Fruit fly (Drosophila melanogaster) whole organism, embryonic: ENCODE results near the gene Alp10.

Source experiments
- Atf6 ChIP-seq: fragments of 200-800 bp; sonication (Bioruptor generic); IDR thresholded peaks from 2 replicates; pipeline ENCODE4 v1.3.6; 2022; ENCODE audit warnings: missing biosample characterization, missing genetic modification characterization
- B-H2 ChIP-seq: fragments of 200-800 bp; sonication (Bioruptor generic); optimal IDR thresholded peaks from 2 replicates; lab custom pipeline; 2018; ENCODE audit warnings: missing biosample characterization, mild to moderate bottlenecking, missing genetic modification characterization
- CG10543 ChIP-seq: fragments of 200-800 bp; sonication (Bioruptor generic); optimal IDR thresholded peaks from 3 replicates; lab custom pipeline; 2017; ENCODE audit warnings: missing biosample characterization, mild to moderate bottlenecking, missing genetic modification characterization, moderate library complexity
- CG12769 ChIP-seq: fragments of 200-800 bp; sonication (Bioruptor generic); optimal IDR thresholded peaks from 2 replicates; lab custom pipeline; 2019; ENCODE audit warnings: missing biosample characterization, mild to moderate bottlenecking, missing genetic modification characterization, moderate library complexity
- CG13894 ChIP-seq: fragments of 200-800 bp; sonication (Bioruptor generic); optimal IDR thresholded peaks from 3 replicates; lab custom pipeline; 2018; ENCODE audit warnings: missing biosample characterization, mild to moderate bottlenecking, missing genetic modification characterization, moderate library complexity
- CG18476 ChIP-seq: fragments of 200-800 bp; sonication (Bioruptor generic); optimal IDR thresholded peaks from 2 replicates; lab custom pipeline; 2016; ENCODE audit warnings: missing biosample characterization, mild to moderate bottlenecking, missing genetic modification characterization
- CG2889 ChIP-seq: fragments of 200-800 bp; sonication (Bioruptor generic); IDR thresholded peaks from 3 replicates; pipeline ENCODE4 v1.3.6; 2022; ENCODE audit warnings: missing biosample characterization, missing genetic modification characterization
- CG3847 ChIP-seq: fragments of 200-800 bp; sonication (Bioruptor generic); IDR thresholded peaks from 2 replicates; pipeline ENCODE4 v1.3.6; 2022; ENCODE audit warnings: missing biosample characterization, missing genetic modification characterization
- CG4820 ChIP-seq: fragments of 200-800 bp; sonication (Bioruptor generic); optimal IDR thresholded peaks from 3 replicates; lab custom pipeline; 2016; ENCODE audit warnings: missing biosample characterization, missing genetic modification characterization
- CG6175 ChIP-seq: fragments of 200-800 bp; sonication (Bioruptor generic); IDR thresholded peaks from 3 replicates; pipeline ENCODE4 v1.3.6; 2022; ENCODE audit warnings: missing biosample characterization, missing genetic modification characterization
- CG6654 ChIP-seq: fragments of 200-800 bp; sonication (Bioruptor generic); optimal IDR thresholded peaks from 2 replicates; lab custom pipeline; 2017; ENCODE audit warnings: missing biosample characterization, mild to moderate bottlenecking, missing genetic modification characterization
- CG6854 ChIP-seq: fragments of 200-800 bp; sonication (Bioruptor generic); optimal IDR thresholded peaks from 3 replicates; lab custom pipeline; 2017; ENCODE audit warnings: missing biosample characterization, mild to moderate bottlenecking, missing genetic modification characterization
- CG8290 ChIP-seq, 3 experiments: fragments of 200-800 bp; sonication (Bioruptor generic); optimal IDR thresholded peaks; 2 replicates each; lab custom pipeline; 2016 to 2019; ENCODE audit warnings: missing biosample characterization in 3 of 3, missing genetic modification characterization in 3 of 3, mild to moderate bottlenecking in 2 of 3, moderate library complexity in 1 of 3
- CG8388 ChIP-seq: fragments of 200-800 bp; sonication (Bioruptor generic); optimal IDR thresholded peaks from 2 replicates; lab custom pipeline; 2019; ENCODE audit warnings: missing biosample characterization, mild to moderate bottlenecking, missing genetic modification characterization, moderate library complexity
- CG9797 ChIP-seq: fragments of 200-800 bp; sonication (Bioruptor generic); optimal IDR thresholded peaks from 3 replicates; lab custom pipeline; 2018; ENCODE audit warnings: missing biosample characterization, mild to moderate bottlenecking, missing genetic modification characterization
- CG9932 ChIP-seq: fragments of 200-800 bp; sonication (Bioruptor generic); IDR thresholded peaks from 2 replicates; pipeline ENCODE4 v1.3.6; 2022; ENCODE audit warnings: missing biosample characterization, missing genetic modification characterization
- Dad ChIP-seq: fragments of 200-800 bp; sonication (Bioruptor generic); optimal IDR thresholded peaks from 3 replicates; lab custom pipeline; 2016; ENCODE audit warnings: missing biosample characterization, missing genetic modification characterization
- Deaf1 ChIP-seq: fragments of 200-800 bp; optimal IDR thresholded peaks from 3 replicates; lab custom pipeline; 2019; ENCODE audit warnings: missing biosample characterization, mild to moderate bottlenecking, missing genetic modification characterization, moderate library complexity
- Dfd ChIP-seq, 2 experiments: fragments of >200 bp; optimal IDR thresholded peaks; 2 replicates each; lab custom pipeline; 2017; ENCODE audit warnings: missing biosample characterization in 2 of 2, missing genetic modification characterization in 2 of 2
- Drgx ChIP-seq: fragments of 200-800 bp; sonication (Bioruptor generic); IDR thresholded peaks from 2 replicates; pipeline ENCODE4 v1.3.6; 2022; ENCODE audit warnings: missing biosample characterization, missing genetic modification characterization
- Eip74EF ChIP-seq, 2 experiments: fragments of 200-800 bp in 1 of 2; fragments of >200 bp in 1 of 2; sonication (Bioruptor generic) in 1 of 2; optimal IDR thresholded peaks; 2 replicates each; lab custom pipeline; 2017 to 2019; ENCODE audit warnings: missing biosample characterization in 2 of 2, missing genetic modification characterization in 2 of 2, mild to moderate bottlenecking in 1 of 2, moderate library complexity in 1 of 2
- Fer2 ChIP-seq: fragments of 200-800 bp; sonication (Bioruptor generic); optimal IDR thresholded peaks from 2 replicates; lab custom pipeline; 2018; ENCODE audit warnings: missing biosample characterization, mild to moderate bottlenecking, missing genetic modification characterization, moderate library complexity
- Hr78 ChIP-seq, 2 experiments: fragments of 200-800 bp in 1 of 2; fragments of >200 bp in 1 of 2; sonication (Bioruptor generic) in 1 of 2; optimal IDR thresholded peaks; 2 replicates each; lab custom pipeline; 2017 to 2019; ENCODE audit warnings: missing biosample characterization in 2 of 2, missing genetic modification characterization in 2 of 2, mild to moderate bottlenecking in 1 of 2, moderate library complexity in 1 of 2
- MESR4 ChIP-seq: fragments of 200-800 bp; sonication (Bioruptor generic); optimal IDR thresholded peaks from 2 replicates; lab custom pipeline; 2018; ENCODE audit warnings: missing biosample characterization, mild to moderate bottlenecking, missing genetic modification characterization, moderate library complexity
- Mad ChIP-seq: fragments of 200-800 bp; sonication (Bioruptor generic); optimal IDR thresholded peaks from 2 replicates; lab custom pipeline; 2016; ENCODE audit warnings: missing biosample characterization, missing genetic modification characterization
- Med ChIP-seq: fragments of 200-800 bp; sonication (Bioruptor generic); peaks from one replicate; lab custom pipeline; 2016; ENCODE audit warnings: missing biosample characterization, missing genetic modification characterization, mild to moderate bottlenecking, inconsistent platforms, moderate library complexity
- Pdp1 ChIP-seq, 2 experiments: fragments of 200-800 bp; sonication (Bioruptor generic); optimal IDR thresholded peaks; 3 replicates each; lab custom pipeline; 2016; ENCODE audit warnings: missing biosample characterization in 2 of 2, missing genetic modification characterization in 2 of 2, mild to moderate bottlenecking in 1 of 2, moderate library complexity in 1 of 2
- chinmo ChIP-seq: fragments of 200-800 bp; sonication (Bioruptor generic); IDR thresholded peaks from 4 replicates; pipeline ENCODE4 v1.3.6; 2022; ENCODE audit warnings: missing biosample characterization, missing genetic modification characterization; ENCODE audit not compliant: partially characterized antibody
- dpn ChIP-seq, 2 experiments: fragments of 200-800 bp; sonication (Bioruptor generic); optimal IDR thresholded peaks; 3 replicates each; lab custom pipeline; 2016; ENCODE audit warnings: missing biosample characterization in 2 of 2, missing genetic modification characterization in 2 of 2
- gro ChIP-seq: fragments of 200-800 bp; sonication (Bioruptor generic); optimal IDR thresholded peaks from 2 replicates; lab custom pipeline; 2016; ENCODE audit warnings: missing biosample characterization, missing genetic modification characterization
- gsb ChIP-seq: fragments of 200-800 bp; sonication (Bioruptor generic); IDR thresholded peaks from 2 replicates; pipeline ENCODE4 v1.3.6; 2022; ENCODE audit warnings: missing biosample characterization, missing genetic modification characterization
- lola ChIP-seq, 3 experiments: fragments of >200 bp in 2 of 3; fragments of 200-800 bp in 1 of 3; sonication (Bioruptor generic) in 1 of 3; optimal IDR thresholded peaks; 2 replicates each; lab custom pipeline; 2017 to 2019; ENCODE audit warnings: missing biosample characterization in 3 of 3, missing genetic modification characterization in 3 of 3, mild to moderate bottlenecking in 1 of 3, moderate library complexity in 1 of 3
- mirr ChIP-seq: fragments of 200-800 bp; sonication (Bioruptor generic); optimal IDR thresholded peaks from 3 replicates; lab custom pipeline; 2018; ENCODE audit warnings: missing biosample characterization, mild to moderate bottlenecking, missing genetic modification characterization
- mld ChIP-seq: fragments of 200-800 bp; sonication (Bioruptor generic); IDR thresholded peaks from 3 replicates; pipeline ENCODE4 v1.3.6; 2022; ENCODE audit warnings: missing biosample characterization, missing genetic modification characterization; ENCODE audit not compliant: partially characterized antibody
- org-1 ChIP-seq: fragments of 200-800 bp; sonication (Bioruptor generic); optimal IDR thresholded peaks from 2 replicates; lab custom pipeline; 2017; ENCODE audit warnings: missing biosample characterization, missing genetic modification characterization
- row ChIP-seq: fragments of 200-800 bp; sonication (Bioruptor generic); IDR thresholded peaks from 3 replicates; pipeline ENCODE4 v1.3.6; 2022; ENCODE audit warnings: missing biosample characterization, missing genetic modification characterization
- scrt ChIP-seq: fragments of 200-800 bp; sonication (Bioruptor generic); optimal IDR thresholded peaks from 2 replicates; lab custom pipeline; 2018; ENCODE audit warnings: missing biosample characterization, mild to moderate bottlenecking, missing genetic modification characterization, moderate library complexity
- sd ChIP-seq: fragments of 200-800 bp; sonication (Bioruptor generic); optimal IDR thresholded peaks from 3 replicates; lab custom pipeline; 2018; ENCODE audit warnings: missing biosample characterization, mild to moderate bottlenecking, missing genetic modification characterization, moderate library complexity
- sens ChIP-seq: fragments of 200-800 bp; sonication (Bioruptor generic); peaks from one replicate; lab custom pipeline; 2016; ENCODE audit warnings: missing biosample characterization, missing genetic modification characterization
- slbo ChIP-seq: fragments of 200-800 bp; sonication (Bioruptor generic); IDR thresholded peaks from 2 replicates; pipeline ENCODE4 v1.3.6; 2022; ENCODE audit warnings: missing biosample characterization, missing genetic modification characterization
- tap ChIP-seq: fragments of 200-800 bp; optimal IDR thresholded peaks from 3 replicates; lab custom pipeline; 2019; ENCODE audit warnings: missing biosample characterization, mild to moderate bottlenecking, missing genetic modification characterization, moderate library complexity

The Alp10 gene

dm6 chr3L:5575524-5575923, 19.5 kb downstream of the Alp10 start:
- TF ChIP-seq CG18476 (GFP tag; lab: Kevin White, UChicago) (no peak), CG8388 (peak; percentile 62), MESR4 (GFP tag; lab: Kevin White, UChicago) (no peak), mirr (GFP tag; lab: Kevin White, UChicago) (no peak), Med (GFP tag; lab: Kevin White, UChicago) (peak; percentile 43), lola (GFP tag; optimal IDR thresholded peaks at IDR 0.05; lab: Kevin White, UChicago) (no peak), org-1 (GFP tag; lab: Kevin White, UChicago) (no peak)

DNA sequence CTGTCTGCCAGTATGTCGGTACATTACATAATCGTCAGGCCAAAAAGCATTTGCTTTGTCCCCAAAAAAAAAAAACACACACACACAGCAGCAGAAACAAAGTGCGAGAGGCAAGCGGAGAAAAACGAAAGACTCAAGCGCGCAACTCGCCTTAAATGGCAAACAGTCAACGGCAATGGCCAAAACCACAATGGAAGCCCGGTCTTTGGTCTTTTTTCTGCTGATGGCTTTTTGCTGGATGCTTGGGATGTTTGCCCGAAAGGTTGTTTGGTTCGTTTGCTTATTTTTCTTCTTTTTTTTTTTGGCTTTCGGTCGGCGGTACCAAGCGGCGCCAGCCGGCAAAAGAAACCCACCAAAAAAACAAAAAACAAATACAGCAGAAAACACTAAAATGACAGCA, 24.0 kb downstream of the Alp10 start:
- TF ChIP-seq CG4820 (GFP tag; lab: Kevin White, UChicago): no peak
- peak; percentile 31; the same call in 1 of the 2 replicates for TF ChIP-seq Drgx (GFP tag; lab: Robert Waterston, UW)
- TF ChIP-seq CG2889: 0 out of 3 replicates have a peak, but pooled peaks have one; percentile 17
- TF ChIP-seq CG9932 (GFP tag; lab: Robert Waterston, UW): 0 out of 2 replicates have a peak, but pooled peaks have one; percentile 10
- 0 out of 4 replicates have a peak, but pooled peaks have one; percentile 39 for TF ChIP-seq chinmo
- TF ChIP-seq Mad (GFP tag; lab: Kevin White, UChicago): no peak
- TF ChIP-seq Dfd (GFP tag; optimal IDR thresholded peaks at IDR 0.05; lab: Kevin White, UChicago): no peak
- no peak for TF ChIP-seq CG9797 (GFP tag; lab: Kevin White, UChicago)
- TF ChIP-seq Pdp1 (GFP tag; optimal IDR thresholded peaks at IDR 0.05; lab: Kevin White, UChicago): peak in 1 of 2 experiments; percentile 75
- TF ChIP-seq CG3847: no peak
- TF ChIP-seq Dad (GFP tag; lab: Kevin White, UChicago): no peak

- peak in 1 of 2 experiments; percentile 71 for TF ChIP-seq Pdp1 (GFP tag; optimal IDR thresholded peaks at IDR 0.05; lab: Kevin White, UChicago)
- TF ChIP-seq dpn (GFP tag; optimal IDR thresholded peaks at IDR 0.05; lab: Kevin White, UChicago): no peak
- TF ChIP-seq gsb (GFP tag; lab: Robert Waterston, UW): no peak
- peak in 1 of 2 experiments; percentile 4 for TF ChIP-seq Hr78 (GFP tag; optimal IDR thresholded peaks at IDR 0.05; lab: Kevin White, UChicago)
- TF ChIP-seq B-H2: peak; percentile 31
- 0 out of 4 replicates have a peak, but pooled peaks have one; percentile 59 for TF ChIP-seq chinmo
- TF ChIP-seq Eip74EF (GFP tag; optimal IDR thresholded peaks at IDR 0.05; lab: Kevin White, UChicago): peak in 1 of 2 experiments; percentile 18
- TF ChIP-seq gro (GFP tag; lab: Kevin White, UChicago): peak; percentile 20
- TF ChIP-seq scrt (GFP tag; lab: Kevin White, UChicago): no peak
- TF ChIP-seq Atf6: no peak
- peak; percentile 88 for TF ChIP-seq CG12769 (tag; lab: Kevin White, UChicago)
- TF ChIP-seq CG13894: peak; percentile 38
- TF ChIP-seq slbo (GFP tag; lab: Robert Waterston, UW): 0 out of 2 replicates have a peak, but pooled peaks have one; percentile 8
- TF ChIP-seq CG8290 (GFP tag; optimal IDR thresholded peaks at IDR 0.05; lab: Kevin White, UChicago): no peak
- TF ChIP-seq CG8290 (tag; optimal IDR thresholded peaks at IDR 0.05; lab: Kevin White, UChicago): peak in 1 of 2 experiments; percentile 24
- no peak for TF ChIP-seq Fer2 (tag; lab: Kevin White, UChicago)
- TF ChIP-seq Med (GFP tag; lab: Kevin White, UChicago): peak; percentile 55
- no peak for TF ChIP-seq CG6854 (GFP tag; lab: Kevin White, UChicago)
- TF ChIP-seq mld (GFP tag; lab: Robert Waterston, UW): no peak
- TF ChIP-seq sd: peak; percentile 50
- TF ChIP-seq CG6654 (GFP tag; lab: Kevin White, UChicago): no peak
- TF ChIP-seq CG10543: peak; percentile 45
- TF ChIP-seq CG6175 (GFP tag; lab: Robert Waterston, UW): 0 out of 3 replicates have a peak, but pooled peaks have one; percentile 10
- peak; percentile 63 for TF ChIP-seq Deaf1 (tag; lab: Kevin White, UChicago)
- TF ChIP-seq tap (tag; lab: Kevin White, UChicago): no peak
- TF ChIP-seq row (GFP tag; lab: Robert Waterston, UW): no peak
- TF ChIP-seq mirr (GFP tag; lab: Kevin White, UChicago): peak; percentile 29
- TF ChIP-seq sens: peak; percentile 47
Measured at dm6 chr3L:5569724-5570123, 25.3 kb downstream of the Alp10 start.
